Fruit fly (Drosophila melanogaster) whole organism, embryonic: ENCODE data around the gene Non3.

Source experiments
- B-H1 ChIP-seq: fragments of 200-800 bp; sonication (Bioruptor generic); IDR thresholded peaks from 3 replicates; pipeline ENCODE4 v1.3.6; 2022; ENCODE audit warnings: missing biosample characterization, missing genetic modification characterization
- BtbVII ChIP-seq: fragments of 200-800 bp; sonication (Bioruptor generic); optimal IDR thresholded peaks from 3 replicates; lab custom pipeline; 2017; ENCODE audit warnings: missing biosample characterization, mild to moderate bottlenecking, missing genetic modification characterization
- CG10147 ChIP-seq: fragments of 200-800 bp; sonication (Bioruptor generic); optimal IDR thresholded peaks from 2 replicates; lab custom pipeline; 2019; ENCODE audit warnings: missing biosample characterization, mild to moderate bottlenecking, missing genetic modification characterization, moderate library complexity
- CG10267 ChIP-seq: fragments of 200-800 bp; sonication (Bioruptor generic); optimal IDR thresholded peaks from 2 replicates; lab custom pipeline; 2018; ENCODE audit warnings: missing biosample characterization, mild to moderate bottlenecking, missing genetic modification characterization, moderate library complexity
- CG10654 ChIP-seq: fragments of 200-800 bp; sonication (Bioruptor generic); optimal IDR thresholded peaks from 2 replicates; lab custom pipeline; 2016; ENCODE audit warnings: missing biosample characterization, missing genetic modification characterization
- CG12219 ChIP-seq: fragments of 200-800 bp; sonication (Bioruptor generic); optimal IDR thresholded peaks from 3 replicates; lab custom pipeline; 2018; ENCODE audit warnings: missing biosample characterization, mild to moderate bottlenecking, missing genetic modification characterization
- CG12744 ChIP-seq: fragments of 200-800 bp; sonication (Bioruptor generic); optimal IDR thresholded peaks from 2 replicates; lab custom pipeline; 2016; ENCODE audit warnings: missing biosample characterization, missing genetic modification characterization
- CG1603 ChIP-seq: fragments of 200-800 bp; sonication (Bioruptor generic); optimal IDR thresholded peaks from 2 replicates; lab custom pipeline; 2019; ENCODE audit warnings: missing biosample characterization, mild to moderate bottlenecking, missing genetic modification characterization, moderate library complexity
- CG17359 ChIP-seq: fragments of 200-800 bp; sonication (Bioruptor generic); optimal IDR thresholded peaks from 3 replicates; lab custom pipeline; 2018; ENCODE audit warnings: missing biosample characterization, mild to moderate bottlenecking, missing genetic modification characterization, moderate library complexity
- CG18599 ChIP-seq: fragments of 200-800 bp; sonication (Bioruptor generic); optimal IDR thresholded peaks from 3 replicates; lab custom pipeline; 2017; ENCODE audit warnings: missing biosample characterization, missing genetic modification characterization, mild to moderate bottlenecking, moderate library complexity, missing genetic modification reagents
- CG18764 ChIP-seq: fragments of 200-800 bp; sonication (Bioruptor generic); optimal IDR thresholded peaks from 3 replicates; lab custom pipeline; 2016; ENCODE audit warnings: missing biosample characterization, missing genetic modification characterization
- CG2129 ChIP-seq: fragments of 200-800 bp; sonication (Bioruptor generic); IDR thresholded peaks from 2 replicates; pipeline ENCODE4 v1.3.6; 2022; ENCODE audit warnings: missing biosample characterization, missing genetic modification characterization; ENCODE audit not compliant: partially characterized antibody
- CG2712 ChIP-seq: fragments of 200-800 bp; optimal IDR thresholded peaks from 3 replicates; lab custom pipeline; 2019; ENCODE audit warnings: missing biosample characterization, mild to moderate bottlenecking, missing genetic modification characterization, moderate library complexity
- CG31224 ChIP-seq: fragments of 200-800 bp; sonication (Bioruptor generic); IDR thresholded peaks from 2 replicates; pipeline ENCODE4 v1.3.6; 2022; ENCODE audit warnings: missing biosample characterization, missing genetic modification characterization
- CG32772 ChIP-seq: fragments of 200-800 bp; sonication (Bioruptor generic); IDR thresholded peaks from 2 replicates; pipeline ENCODE4 v1.3.6; 2022; ENCODE audit warnings: missing biosample characterization, missing genetic modification characterization
- CG3726 ChIP-seq: fragments of 200-800 bp; sonication (Bioruptor generic); IDR thresholded peaks from 3 replicates; pipeline ENCODE4, ENCODE4 v1.3.6; 2022; ENCODE audit warnings: missing biosample characterization, missing genetic modification characterization
- CG4360 ChIP-seq: fragments of 200-800 bp; sonication (Bioruptor generic); IDR thresholded peaks from 2 replicates; pipeline ENCODE4 v1.3.6; 2022; ENCODE audit warnings: missing biosample characterization, missing genetic modification characterization
- CG5953 ChIP-seq: fragments of 200-800 bp; sonication (Bioruptor generic); IDR thresholded peaks from 2 replicates; pipeline ENCODE4 v1.3.6; 2022; ENCODE audit warnings: missing biosample characterization, missing genetic modification characterization
- CG6689 ChIP-seq: fragments of 200-800 bp; sonication (Bioruptor generic); IDR thresholded peaks from 2 replicates; pipeline ENCODE4 v1.3.6; 2022; ENCODE audit warnings: missing biosample characterization, missing genetic modification characterization
- CG7271 ChIP-seq: fragments of 200-800 bp; sonication (Bioruptor generic); optimal IDR thresholded peaks from 2 replicates; lab custom pipeline; 2018; ENCODE audit warnings: missing biosample characterization, mild to moderate bottlenecking, missing genetic modification characterization, moderate library complexity
- CG7556 ChIP-seq: fragments of 200-800 bp; sonication (Bioruptor generic); optimal IDR thresholded peaks from 2 replicates; lab custom pipeline; 2017; ENCODE audit warnings: missing biosample characterization, mild to moderate bottlenecking, missing genetic modification characterization
- CG8944 ChIP-seq: fragments of 200-800 bp; sonication (Bioruptor generic); optimal IDR thresholded peaks from 3 replicates; lab custom pipeline; 2016; ENCODE audit warnings: missing biosample characterization, missing genetic modification characterization
- Dll ChIP-seq: fragments of 200-800 bp; sonication (Bioruptor generic); IDR thresholded peaks from 4 replicates; pipeline ENCODE4 v1.3.6; 2022; ENCODE audit warnings: missing biosample characterization, missing genetic modification characterization; ENCODE audit not compliant: partially characterized antibody
- Dref ChIP-seq: fragments of 200-800 bp; sonication (Bioruptor generic); IDR thresholded peaks from 2 replicates; pipeline ENCODE4 v1.3.6; 2022; ENCODE audit warnings: missing biosample characterization, missing genetic modification characterization
- Ets97D ChIP-seq: fragments of 200-800 bp; sonication (Bioruptor generic); optimal IDR thresholded peaks from 3 replicates; lab custom pipeline; 2016; ENCODE audit warnings: missing biosample characterization, missing genetic modification characterization
- GATAe ChIP-seq: fragments of 200-800 bp; sonication (Bioruptor generic); conservative IDR thresholded peaks from 2 replicates; pipeline ENCODE4 v1.3.6; 2022; ENCODE audit warnings: missing biosample characterization, missing genetic modification characterization
- HmgZ ChIP-seq: fragments of 200-800 bp; sonication (Bioruptor generic); optimal IDR thresholded peaks from 2 replicates; lab custom pipeline; 2018; ENCODE audit warnings: missing biosample characterization, mild to moderate bottlenecking, missing genetic modification characterization
- Hr3 ChIP-seq: fragments of 200-800 bp; sonication (Bioruptor generic); optimal IDR thresholded peaks from 3 replicates; lab custom pipeline; 2016; ENCODE audit warnings: missing biosample characterization, missing genetic modification characterization
- MBD-R2 ChIP-seq: fragments of 200-800 bp; sonication (Bioruptor generic); IDR thresholded peaks from 2 replicates; pipeline ENCODE4 v1.3.6; 2022; ENCODE audit warnings: missing biosample characterization, missing genetic modification characterization
- Mrtf ChIP-seq: fragments of 200-800 bp; sonication (Bioruptor generic); IDR thresholded peaks from 3 replicates; pipeline ENCODE4 v1.3.6; 2022; ENCODE audit warnings: missing biosample characterization, missing genetic modification characterization
- Neu2 ChIP-seq: fragments of 200-800 bp; sonication (Bioruptor generic); optimal IDR thresholded peaks from 3 replicates; lab custom pipeline; 2016; ENCODE audit warnings: missing biosample characterization, missing genetic modification characterization, borderline replicate concordance
- Rx ChIP-seq: fragments of 200-800 bp; sonication (Bioruptor generic); IDR thresholded peaks from 2 replicates; pipeline ENCODE4 v1.3.6; 2022; ENCODE audit warnings: missing biosample characterization, missing genetic modification characterization
- Sin3A ChIP-seq: fragments of >200 bp; optimal IDR thresholded peaks from 2 replicates; lab custom pipeline; 2018
- Stat92E ChIP-seq, 3 experiments: fragments of >200 bp in 2 of 3; fragments of 200-800 bp in 1 of 3; sonication (Bioruptor generic) in 1 of 3; optimal IDR thresholded peaks; 2 replicates each; lab custom pipeline; 2017 to 2019; ENCODE audit warnings: missing biosample characterization in 3 of 3, missing genetic modification characterization in 3 of 3, mild to moderate bottlenecking in 1 of 3, moderate library complexity in 1 of 3
- al ChIP-seq: fragments of 200-800 bp; sonication (Bioruptor generic); IDR thresholded peaks from 2 replicates; pipeline ENCODE4 v1.3.6; 2022; ENCODE audit warnings: missing biosample characterization, missing genetic modification characterization
- ato ChIP-seq: fragments of 200-800 bp; sonication (Bioruptor generic); IDR thresholded peaks from 2 replicates; pipeline ENCODE4 v1.3.6; 2022; ENCODE audit warnings: missing biosample characterization, missing genetic modification characterization; ENCODE audit not compliant: partially characterized antibody
- caup ChIP-seq: fragments of 200-800 bp; sonication (Bioruptor generic); optimal IDR thresholded peaks from 3 replicates; lab custom pipeline; 2017; ENCODE audit warnings: missing biosample characterization, mild to moderate bottlenecking, missing genetic modification characterization, moderate library complexity; ENCODE audit not compliant: severe bottlenecking
- cg ChIP-seq: fragments of 200-800 bp; sonication (Bioruptor generic); optimal IDR thresholded peaks from 3 replicates; lab custom pipeline; 2019; ENCODE audit warnings: missing biosample characterization, mild to moderate bottlenecking, missing genetic modification characterization, moderate library complexity
- corto ChIP-seq: fragments of 200-800 bp; sonication (Bioruptor generic); optimal IDR thresholded peaks from 2 replicates; lab custom pipeline; 2016; ENCODE audit warnings: missing biosample characterization, mild to moderate bottlenecking, missing genetic modification characterization, moderate library complexity
- dpn ChIP-seq, 2 experiments: fragments of 200-800 bp; sonication (Bioruptor generic); optimal IDR thresholded peaks; 3 replicates each; lab custom pipeline; 2016; ENCODE audit warnings: missing biosample characterization in 2 of 2, missing genetic modification characterization in 2 of 2
- inv ChIP-seq: fragments of 200-800 bp; sonication (Bioruptor generic); IDR thresholded peaks from 2 replicates; pipeline ENCODE4 v1.3.6; 2022; ENCODE audit warnings: missing biosample characterization, missing genetic modification characterization; ENCODE audit not compliant: partially characterized antibody
- mam ChIP-seq: fragments of 200-800 bp; sonication (Bioruptor generic); optimal IDR thresholded peaks from 3 replicates; lab custom pipeline; 2016; ENCODE audit warnings: missing biosample characterization, missing genetic modification characterization
- nau ChIP-seq: fragments of 200-800 bp; sonication (Bioruptor generic); optimal IDR thresholded peaks from 3 replicates; lab custom pipeline; 2017; ENCODE audit warnings: missing biosample characterization, mild to moderate bottlenecking, missing genetic modification characterization, missing genetic modification reagents
- pan ChIP-seq, 4 experiments: fragments of >200 bp in 3 of 4; fragments of 200-800 bp in 1 of 4; sonication (Bioruptor generic) in 1 of 4; optimal IDR thresholded peaks in 3 of 4; IDR thresholded peaks in 1 of 4; 2 replicates each; pipeline versions ENCODE4 v1.3.6 to Lab custom; 2017 to 2022; ENCODE audit warnings: missing biosample characterization in 2 of 4, missing genetic modification characterization in 2 of 4, mixed read lengths in 1 of 4
- psq ChIP-seq: fragments of 200-800 bp; sonication (Bioruptor generic); optimal IDR thresholded peaks from 2 replicates; lab custom pipeline; 2017; ENCODE audit warnings: missing biosample characterization, missing genetic modification characterization
- run ChIP-seq: fragments of 200-800 bp; sonication (Bioruptor generic); optimal IDR thresholded peaks from 3 replicates; lab custom pipeline; 2018; ENCODE audit warnings: missing biosample characterization, mild to moderate bottlenecking, missing genetic modification characterization
- sd ChIP-seq: fragments of 200-800 bp; sonication (Bioruptor generic); optimal IDR thresholded peaks from 3 replicates; lab custom pipeline; 2018; ENCODE audit warnings: missing biosample characterization, mild to moderate bottlenecking, missing genetic modification characterization, moderate library complexity
- sob ChIP-seq: fragments of 200-800 bp; sonication (Bioruptor generic); IDR thresholded peaks from 2 replicates; pipeline ENCODE4 v1.3.6; 2022; ENCODE audit warnings: missing biosample characterization, missing genetic modification characterization
- trem ChIP-seq: fragments of 200-800 bp; optimal IDR thresholded peaks from 3 replicates; lab custom pipeline; 2019; ENCODE audit warnings: missing biosample characterization, mild to moderate bottlenecking, missing genetic modification characterization, moderate library complexity
- twi ChIP-seq: fragments of 200-800 bp; optimal IDR thresholded peaks from 2 replicates; lab custom pipeline; 2019; ENCODE audit warnings: missing biosample characterization, mild to moderate bottlenecking, missing genetic modification characterization, moderate library complexity

Gene Non3

dm6 chr3R:18215900-18216299 lies 7.6 kb upstream of the Non3 start, which contains the start of gene CG14314 (continued):
- TF ChIP-seq corto (GFP tag; lab: Kevin White, UChicago) (no peak), CG4360 (no peak), CG32772 (GFP tag; lab: Robert Waterston, UW) (no peak), CG7556 (GFP tag; lab: Kevin White, UChicago) (no peak), psq (GFP tag; lab: Kevin White, UChicago) (no peak), CG3726 (GFP tag; lab: Robert Waterston, UW) (no peak), pan (optimal IDR thresholded peaks at IDR 0.05; lab: Kevin White, UChicago) (no peak), pan (GFP tag; optimal IDR thresholded peaks at IDR 0.05 in 1 of 2, IDR thresholded peaks at IDR 0.05 in 1 of 2) (no peak), twi (tag; lab: Kevin White, UChicago) (no peak), ato (GFP tag; lab: Robert Waterston, UW) (no peak), dpn (GFP tag; optimal IDR thresholded peaks at IDR 0.05; lab: Kevin White, UChicago) (no peak), al (GFP tag; lab: Robert Waterston, UW) (no peak), MBD-R2 (GFP tag; lab: Robert Waterston, UW) (0 out of 2 replicates have a peak, but pooled peaks have one; percentile 36), mam (no peak), CG5953 (GFP tag; lab: Robert Waterston, UW) (no peak), Ets97D (GFP tag; lab: Kevin White, UChicago) (no peak), Dll (GFP tag; lab: Robert Waterston, UW) (no peak), CG31224 (GFP tag; lab: Robert Waterston, UW) (no peak), trem (tag; lab: Kevin White, UChicago) (no peak), CG10654 (no peak), Dref (no peak), Neu2 (no peak), CG18764 (GFP tag; lab: Kevin White, UChicago) (no peak), CG8944 (no peak), CG2712 (no peak), nau (GFP tag; lab: Kevin White, UChicago) (no peak), run (tag; lab: Kevin White, UChicago) (no peak), Rx (GFP tag; lab: Robert Waterston, UW) (no peak), Stat92E (GFP tag; optimal IDR thresholded peaks at IDR 0.05; lab: Kevin White, UChicago) (no peak), CG12744 (GFP tag; lab: Kevin White, UChicago) (no peak)

- TF ChIP-seq sob (GFP tag; lab: Robert Waterston, UW) (peak; percentile 99), CG17359 (tag; lab: Kevin White, UChicago) (peak; percentile 98), inv (GFP tag; lab: Robert Waterston, UW) (no peak), HmgZ (tag; lab: Kevin White, UChicago) (peak; percentile 97), GATAe (GFP tag; lab: Robert Waterston, UW) (peak; percentile 92), CG6689 (GFP tag; lab: Robert Waterston, UW) (peak; percentile 99), B-H1 (GFP tag; lab: Robert Waterston, UW) (peak; percentile 98), sd (tag; lab: Kevin White, UChicago) (peak; percentile 99), CG2129 (GFP tag; lab: Robert Waterston, UW) (no peak), Mrtf (GFP tag; lab: Robert Waterston, UW) (peak; percentile 97), Sin3A (peak; percentile 14), cg (GFP tag; lab: Kevin White, UChicago) (no peak), Hr3 (GFP tag; lab: Kevin White, UChicago) (peak; percentile 99), CG7271 (peak; percentile 96), CG10267 (tag; lab: Kevin White, UChicago) (peak; percentile 95), CG10147 (GFP tag; lab: Kevin White, UChicago) (peak; percentile 95), BtbVII (GFP tag; lab: Kevin White, UChicago) (peak; percentile 87), caup (GFP tag; lab: Kevin White, UChicago) (peak; percentile 93), CG1603 (tag; lab: Kevin White, UChicago) (peak; percentile 90), mam (peak; percentile 96), CG18599 (GFP tag; lab: Kevin White, UChicago) (peak; percentile 96), CG12219 (GFP tag; lab: Kevin White, UChicago) (peak; percentile 90)
These were observed 3.2 kb upstream of the Non3 start, which contains the start of the genes CG7988 and CG7183 for dm6 chr3R:18220211-18220749. CG7988 (plus strand) TSS chr3R:18220526. CG7183 (minus strand) TSS chr3R:18220699.
